Fruit fly (Drosophila melanogaster): ENCODE measurements around the gene Blimp-1.

- TF ChIP-seq Sin3A (optimal IDR thresholded peaks at IDR 0.05) (no peak), psq (optimal IDR thresholded peaks at IDR 0.05) (no peak), ttk (optimal IDR thresholded peaks at IDR 0.05) (no peak)
These were observed 14.3 kb upstream of the Blimp-1 start for dm6 chr3L:5616472-5616871.

All from Kc167 (cell line).